Worm (Caenorhabditis elegans) whole organism, mixed stage, embryonic: ENCODE measurements around the gene rhy-1.

Experiments used
- cnd-1 ChIP-seq: fragments of 200-800 bp; sonication (Bioruptor generic); optimal IDR thresholded peaks from 2 replicates; lab custom pipeline; 2018; ENCODE audit warnings: mild to moderate bottlenecking, missing genetic modification characterization, missing compliant biosample characterization
- elt-3 ChIP-seq: fragments of 150-350 bp; optimal IDR thresholded peaks from 2 replicates; lab custom pipeline; 2014; ENCODE audit warnings: missing biosample characterization, missing genetic modification characterization
- pha-4 ChIP-seq: fragments of 150-350 bp; optimal IDR thresholded peaks from 2 replicates; lab custom pipeline; 2018; ENCODE audit warnings: missing biosample characterization, missing genetic modification reagents, missing genetic modification characterization

DNA sequence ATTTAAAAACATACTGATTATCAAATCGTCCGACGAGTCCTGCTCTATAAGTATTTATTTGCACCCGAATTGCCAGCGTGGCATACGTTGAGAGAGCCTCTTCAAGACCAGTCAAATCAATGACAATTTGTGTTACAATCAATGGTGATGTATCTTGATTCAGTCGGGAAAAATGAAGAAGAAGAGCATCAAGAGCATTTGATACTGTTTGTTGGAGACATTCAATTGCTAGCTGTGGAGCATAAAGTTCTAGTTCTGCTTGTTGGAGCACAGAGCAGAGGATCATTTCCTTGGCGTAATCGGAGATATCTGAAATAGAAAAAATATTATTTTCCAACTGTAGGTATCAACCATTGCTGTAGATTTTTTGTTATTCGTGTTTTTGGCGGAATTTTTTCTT is 12.3 kb downstream of the rhy-1 start:
- TF ChIP-seq elt-3 (no peak), pha-4 (tag; lab: Kevin White, UChicago) (no peak), cnd-1 (tag; lab: Kevin White, UChicago) (no peak)
